Worm (Caenorhabditis elegans): Measurements from ENCODE around the gene cup-14.

Gene cup-14

ce11 chrII:13872191-13872889 is at the start of gene cup-14, which contains the start of gene ndub-8 (continued):
- TF ChIP-seq gei-17 (GFP tag; optimal IDR thresholded peaks at IDR 0.05) (peak; percentile 9), Y95B8A.8 (GFP tag; IDR thresholded peaks at IDR 0.05) (peak; percentile 87; the same call in 1 of the 2 replicates)

ce11 chrII:13919100-13919499 is 47.1 kb upstream of the cup-14 start:
- peak; percentile 79 for TF ChIP-seq zfh-2 (GFP tag; conservative IDR thresholded peaks at IDR 0.05)
- TF ChIP-seq ztf-26 (tag; optimal IDR thresholded peaks at IDR 0.05): no peak
- TF ChIP-seq T07F8.4 (tag; optimal IDR thresholded peaks at IDR 0.05): no peak
- peak; percentile 31 for TF ChIP-seq fkh-3 (tag; optimal IDR thresholded peaks at IDR 0.05)

- TF ChIP-seq let-607 (tag; optimal IDR thresholded peaks at IDR 0.05) (no peak), ztf-26 (tag; optimal IDR thresholded peaks at IDR 0.05) (no peak), hrde-1 (tag; optimal IDR thresholded peaks at IDR 0.05; ENCODE audit: borderline replicate concordance) (no peak), attf-5 (GFP tag; optimal IDR thresholded peaks at IDR 0.05) (no peak), bed-1 (GFP tag; IDR thresholded peaks at IDR 0.05) (no peak), Y53F4B.3 (GFP tag; IDR thresholded peaks at IDR 0.05) (no peak), hmg-1.2 (GFP tag; IDR thresholded peaks at IDR 0.05) (no peak), lin-40 (tag; optimal IDR thresholded peaks at IDR 0.05) (no peak), hlh-26 (GFP tag; conservative IDR thresholded peaks at IDR 0.05) (no peak), fkh-3 (tag; optimal IDR thresholded peaks at IDR 0.05) (no peak), madf-3 (GFP tag; IDR thresholded peaks at IDR 0.05) (no peak), attf-6 (GFP tag; IDR thresholded peaks at IDR 0.05) (no peak), ekl-4 (GFP tag; IDR thresholded peaks at IDR 0.05) (no peak), lsl-1 (GFP tag; optimal IDR thresholded peaks at IDR 0.05) (no peak), ccch-3 (GFP tag; optimal IDR thresholded peaks at IDR 0.05) (no peak), lsy-27 (tag; optimal IDR thresholded peaks at IDR 0.05; ENCODE audit: borderline replicate concordance, insufficient read depth) (no peak), F22D6.2 (tag; optimal IDR thresholded peaks at IDR 0.05) (no peak)
Measured at ce11 chrII:13916040-13916439, 44.0 kb upstream of the cup-14 start, which contains the start of gene mltn-3. TSS of gene mltn-3 (plus strand) at chrII:13916340.

ce11 chrII:13908592-13908991 is 36.6 kb upstream of the cup-14 start, which contains the start of gene citk-1:
TSS of gene citk-1 (plus strand) at chrII:13908914.
- TF ChIP-seq repo-1 (tag; optimal IDR thresholded peaks at IDR 0.05): no peak
- no peak for TF ChIP-seq F10E7.11 (tag; optimal IDR thresholded peaks at IDR 0.05)
- peak; percentile 92 for TF ChIP-seq hmg-1.2 (GFP tag; IDR thresholded peaks at IDR 0.05)
- TF ChIP-seq lin-54 (GFP tag; optimal IDR thresholded peaks at IDR 0.05): peak; percentile 88
- no peak for TF ChIP-seq Y79H2A.3 (GFP tag; conservative IDR thresholded peaks at IDR 0.05)
- TF ChIP-seq attf-5 (GFP tag; optimal IDR thresholded peaks at IDR 0.05): peak; percentile 6
- TF ChIP-seq nhr-120 (GFP tag; IDR thresholded peaks at IDR 0.05): no peak
- no peak for TF ChIP-seq lir-1 (GFP tag; conservative IDR thresholded peaks at IDR 0.05)
- TF ChIP-seq dpl-1 (GFP tag; optimal IDR thresholded peaks at IDR 0.05): peak; percentile 84
- TF ChIP-seq Y56A3A.18 (GFP tag; IDR thresholded peaks at IDR 0.05): no peak
- no peak for TF ChIP-seq athp-1 (tag; optimal IDR thresholded peaks at IDR 0.05)
- TF ChIP-seq ceh-79 (tag; optimal IDR thresholded peaks at IDR 0.05): no peak
- TF ChIP-seq mcd-1 (GFP tag; IDR thresholded peaks at IDR 0.05): peak; percentile 57
- no peak for TF ChIP-seq aptf-2 (GFP tag; conservative IDR thresholded peaks at IDR 0.05)
- TF ChIP-seq unc-62 (GFP tag; optimal IDR thresholded peaks at IDR 0.05): no peak
- peak; percentile 37 for TF ChIP-seq ceh-27 (GFP tag; optimal IDR thresholded peaks at IDR 0.05)
- peak in 1 of 3 experiments; percentile 88 for TF ChIP-seq lin-35 (GFP tag; optimal IDR thresholded peaks at IDR 0.05)
- no peak for TF ChIP-seq Y95B8A.8 (GFP tag; IDR thresholded peaks at IDR 0.05)
- peak; percentile 49 for TF ChIP-seq pha-4 (tag; optimal IDR thresholded peaks at IDR 0.05)
- no peak for TF ChIP-seq lsy-27 (tag; optimal IDR thresholded peaks at IDR 0.05; ENCODE audit: borderline replicate concordance, insufficient read depth)
- TF ChIP-seq snpc-4 (GFP tag; optimal IDR thresholded peaks at IDR 0.05): no peak
- peak; percentile 5 to 54 (median 37) for TF ChIP-seq snpc-4 (tag; optimal IDR thresholded peaks at IDR 0.05)
- peak; percentile 69 for TF ChIP-seq efl-1 (GFP tag; optimal IDR thresholded peaks at IDR 0.05)
- TF ChIP-seq ekl-4 (GFP tag; IDR thresholded peaks at IDR 0.05): peak; percentile 58; the same call in 1 of the 2 replicates
- TF ChIP-seq madf-8 (GFP tag; conservative IDR thresholded peaks at IDR 0.05): no peak
